Fruit fly (Drosophila melanogaster): ENCODE data around the gene CG14641.

DNA sequence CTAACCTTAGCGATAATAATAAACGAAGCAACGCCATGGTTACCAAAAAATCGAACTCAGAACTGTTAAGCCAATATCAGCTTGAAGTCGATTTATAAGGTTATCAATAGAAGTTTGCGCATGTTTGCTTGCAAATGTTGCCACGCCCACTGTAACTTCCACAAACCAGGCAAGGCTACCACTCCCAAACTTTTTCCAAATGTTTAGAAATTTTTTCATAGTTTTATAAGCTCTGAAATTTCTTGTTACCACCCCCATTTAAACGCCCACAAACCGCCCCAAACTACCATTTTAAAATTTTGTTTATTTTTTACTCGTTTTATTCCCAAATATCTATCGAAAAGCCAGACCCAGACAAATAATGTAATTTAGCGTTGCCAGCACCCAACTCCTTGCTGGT is 45.7 kb upstream of the CG14641 start, which contains the start of gene flip:
- TF ChIP-seq psq (optimal IDR thresholded peaks at IDR 0.05), result no peak
- TF ChIP-seq h (optimal IDR thresholded peaks at IDR 0.05), result no peak
- TF ChIP-seq Myc (optimal IDR thresholded peaks at IDR 0.05), result no peak
- no peak for TF ChIP-seq Sin3A (optimal IDR thresholded peaks at IDR 0.05)
- TF ChIP-seq ttk (optimal IDR thresholded peaks at IDR 0.05), result no peak
